Fruit fly (Drosophila melanogaster) whole organism, embryonic: ENCODE results near the gene Vsp37A.

ENCODE experiments used
- CG12219 ChIP-seq: fragments of 200-800 bp; sonication (Bioruptor generic); optimal IDR thresholded peaks from 3 replicates; lab custom pipeline; 2018; ENCODE audit warnings: missing biosample characterization, mild to moderate bottlenecking, missing genetic modification characterization
- CG17612 ChIP-seq: fragments of 200-800 bp; sonication (Bioruptor generic); IDR thresholded peaks from 2 replicates; pipeline ENCODE4 v1.3.6; 2022; ENCODE audit warnings: missing biosample characterization, missing genetic modification characterization
- CG2129 ChIP-seq: fragments of 200-800 bp; sonication (Bioruptor generic); IDR thresholded peaks from 2 replicates; pipeline ENCODE4 v1.3.6; 2022; ENCODE audit warnings: missing biosample characterization, missing genetic modification characterization; ENCODE audit not compliant: partially characterized antibody
- CG31388 ChIP-seq: fragments of 200-800 bp; sonication (Bioruptor generic); optimal IDR thresholded peaks from 2 replicates; lab custom pipeline; 2016; ENCODE audit warnings: missing biosample characterization, missing genetic modification characterization
- CG43689 ChIP-seq: fragments of 200-800 bp; sonication (Bioruptor generic); IDR thresholded peaks from 2 replicates; pipeline ENCODE4 v1.3.6; 2022; ENCODE audit warnings: missing biosample characterization, missing genetic modification characterization
- Hr39 ChIP-seq: fragments of >200 bp; optimal IDR thresholded peaks from 2 replicates; lab custom pipeline; 2017
- Mes4 ChIP-seq: fragments of 200-800 bp; sonication (Bioruptor generic); optimal IDR thresholded peaks from 2 replicates; lab custom pipeline; 2016; ENCODE audit warnings: missing biosample characterization, missing genetic modification characterization

DNA sequence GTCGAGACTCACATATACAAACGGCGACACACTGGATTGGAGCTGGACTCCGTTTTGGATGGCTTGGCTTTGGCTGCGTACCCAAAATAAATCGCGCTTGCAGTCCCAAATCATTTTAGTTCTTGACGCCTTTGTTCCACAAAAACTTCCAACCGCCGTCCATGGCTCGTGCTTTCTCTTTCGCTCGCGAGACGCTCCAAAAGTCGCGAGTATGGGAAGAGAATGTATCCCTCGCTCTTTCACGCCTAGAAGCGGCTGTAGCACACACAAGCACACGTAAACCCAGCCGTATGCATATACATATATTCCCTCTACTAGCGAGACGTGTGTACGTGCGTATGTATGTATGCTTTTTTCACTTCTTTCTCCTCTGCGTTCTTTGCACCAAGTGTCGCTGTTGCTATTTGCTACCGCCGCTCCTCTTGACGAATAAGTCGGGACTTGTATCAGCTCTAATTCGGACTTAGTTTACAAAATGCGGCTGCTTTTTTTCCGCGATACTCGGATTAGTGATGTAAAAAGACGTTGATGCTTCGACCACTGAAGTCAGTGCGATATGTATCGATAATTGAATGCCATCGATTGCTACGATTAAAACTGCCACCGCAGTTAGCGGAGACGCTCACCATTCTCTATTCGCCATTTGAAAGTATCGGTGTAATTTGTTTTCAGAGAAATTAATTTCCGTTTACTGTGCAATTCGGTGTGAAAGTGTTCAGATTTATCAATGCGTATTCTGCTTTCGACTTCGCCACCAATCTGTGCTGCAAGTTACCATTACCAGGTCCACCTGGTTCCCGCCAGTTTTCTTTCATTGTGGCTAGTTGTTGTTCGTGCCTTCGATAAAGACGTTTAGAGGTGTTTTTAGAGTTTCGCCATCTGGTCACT, 34.4 kb downstream of the Vsp37A start, which contains the start of the genes Hmt4-20 and SkpA:
- no peak for TF ChIP-seq Hr39 (lab: Kevin White, UChicago)
- no peak for TF ChIP-seq CG12219 (GFP tag; lab: Kevin White, UChicago)
- peak; percentile 90 for TF ChIP-seq CG2129 (GFP tag; lab: Robert Waterston, UW)
- TF ChIP-seq CG43689 (GFP tag; lab: Robert Waterston, UW), result no peak
- TF ChIP-seq CG17612, result no peak
- TF ChIP-seq CG31388, result no peak
- TF ChIP-seq Mes4 (GFP tag; lab: Kevin White, UChicago), result no peak
